Worm (Caenorhabditis elegans): Measurements from ENCODE around the gene ddo-2.
"Not testable (repeated sequence)": the region's sequence is repeated elsewhere in the genome, so short reads cannot be mapped to it uniquely, and the experiment has no call there.

ddo-2 gene

ce11 chrV:7444331-7444730 lies 8.8 kb upstream of the ddo-2 start, which contains the start of gene nhr-141:
Gene nhr-141, plus strand, starts transcription at chrV:7444661.
- not testable (repeated sequence) for TF ChIP-seq him-1, dao-5, W03F9.2 (tag; optimal IDR thresholded peaks at IDR 0.05)

- TF ChIP-seq him-1 (tag; optimal IDR thresholded peaks at IDR 0.05): no peak
- TF ChIP-seq dao-5 (tag; optimal IDR thresholded peaks at IDR 0.05): no peak
- no peak for TF ChIP-seq W03F9.2 (tag; optimal IDR thresholded peaks at IDR 0.05)
These were observed 4.3 kb upstream of the ddo-2 start, which contains the start of gene try-13 for ce11 chrV:7439807-7440206. Gene try-13, plus strand, starts transcription at chrV:7440107.

- TF ChIP-seq him-1 (tag; optimal IDR thresholded peaks at IDR 0.05): no peak
- TF ChIP-seq W03F9.2 (tag; optimal IDR thresholded peaks at IDR 0.05): no peak
- TF ChIP-seq dao-5 (tag; optimal IDR thresholded peaks at IDR 0.05): no peak
These were observed 2.5 kb upstream of the ddo-2 start, which contains the start of gene F25E5.16 for ce11 chrV:7437985-7438384. Gene F25E5.16, plus strand, starts transcription at chrV:7438285.

ce11 chrV:7437538-7437937 lies 2.0 kb upstream of the ddo-2 start, which contains the start of gene F25E5.9:
Gene F25E5.9, minus strand, starts transcription at chrV:7437919.
- no peak for TF ChIP-seq W03F9.2 (tag; optimal IDR thresholded peaks at IDR 0.05)
- no peak for TF ChIP-seq him-1 (tag; optimal IDR thresholded peaks at IDR 0.05)

- no peak for TF ChIP-seq W03F9.2 (tag; optimal IDR thresholded peaks at IDR 0.05)
- no peak for TF ChIP-seq him-1 (tag; optimal IDR thresholded peaks at IDR 0.05)
- TF ChIP-seq dao-5 (tag; optimal IDR thresholded peaks at IDR 0.05): no peak
These were observed 1.4 kb upstream of the ddo-2 start for ce11 chrV:7436911-7437310.

ce11 chrV:7436509-7436908 lies 1.0 kb upstream of the ddo-2 start:
- TF ChIP-seq dao-5 (tag; optimal IDR thresholded peaks at IDR 0.05) (no peak), him-1 (tag; optimal IDR thresholded peaks at IDR 0.05) (no peak), W03F9.2 (tag; optimal IDR thresholded peaks at IDR 0.05) (no peak)

- TF ChIP-seq him-1 (tag; optimal IDR thresholded peaks at IDR 0.05) (no peak), W03F9.2 (tag; optimal IDR thresholded peaks at IDR 0.05) (peak; percentile 0), dao-5 (tag; optimal IDR thresholded peaks at IDR 0.05) (no peak)
These were observed 621 bp downstream of the ddo-2 start for ce11 chrV:7434805-7435363.

- no peak for TF ChIP-seq him-1 (tag; optimal IDR thresholded peaks at IDR 0.05)
These were observed 2.9 kb downstream of the ddo-2 start for ce11 chrV:7432441-7433146.

ce11 chrV:7431016-7431415 lies 4.5 kb downstream of the ddo-2 start, which contains the start of gene srw-71:
Gene srw-71, minus strand, starts transcription at chrV:7431116.
- no peak for TF ChIP-seq dao-5 (tag; optimal IDR thresholded peaks at IDR 0.05)
- TF ChIP-seq him-1 (tag; optimal IDR thresholded peaks at IDR 0.05): no peak
- no peak for TF ChIP-seq W03F9.2 (tag; optimal IDR thresholded peaks at IDR 0.05)

- TF ChIP-seq dao-5 (tag; optimal IDR thresholded peaks at IDR 0.05): no peak
- TF ChIP-seq W03F9.2 (tag; optimal IDR thresholded peaks at IDR 0.05): no peak
- TF ChIP-seq him-1 (tag; optimal IDR thresholded peaks at IDR 0.05): no peak
These were observed 6.6 kb downstream of the ddo-2 start, which contains the start of gene srw-69 for ce11 chrV:7428880-7429279. Gene srw-69, minus strand, starts transcription at chrV:7428980.

- no peak for TF ChIP-seq W03F9.2 (tag; optimal IDR thresholded peaks at IDR 0.05)
- TF ChIP-seq him-1 (tag; optimal IDR thresholded peaks at IDR 0.05): no peak
- no peak for TF ChIP-seq dao-5 (tag; optimal IDR thresholded peaks at IDR 0.05)
These were observed 8.9 kb downstream of the ddo-2 start, which contains the start of gene srw-68 for ce11 chrV:7426594-7426993. Gene srw-68, minus strand, starts transcription at chrV:7426694.

ce11 chrV:7424336-7424735 lies 11.2 kb downstream of the ddo-2 start, which contains the start of gene F18E3.10:
Gene F18E3.10, minus strand, starts transcription at chrV:7424436.
- TF ChIP-seq W03F9.2 (tag; optimal IDR thresholded peaks at IDR 0.05) (no peak), dao-5 (tag; optimal IDR thresholded peaks at IDR 0.05) (no peak), him-1 (tag; optimal IDR thresholded peaks at IDR 0.05) (no peak)

- no peak for TF ChIP-seq him-1 (tag; optimal IDR thresholded peaks at IDR 0.05)
- TF ChIP-seq dao-5 (tag; optimal IDR thresholded peaks at IDR 0.05): no peak
- TF ChIP-seq W03F9.2 (tag; optimal IDR thresholded peaks at IDR 0.05): no peak
These were observed 15.3 kb downstream of the ddo-2 start, which contains the start of gene srxa-4 for ce11 chrV:7420162-7420561. Gene srxa-4, plus strand, starts transcription at chrV:7420462.

ce11 chrV:7417018-7417716 lies 18.3 kb downstream of the ddo-2 start, which contains the start of gene srw-67:
Gene srw-67, plus strand, starts transcription at chrV:7417660.
- no peak for TF ChIP-seq dao-5 (tag; optimal IDR thresholded peaks at IDR 0.05)
- no peak for TF ChIP-seq W03F9.2 (tag; optimal IDR thresholded peaks at IDR 0.05)

Measured in whole organism, L4/young adult.